Worm (Caenorhabditis elegans) whole organism, L2 larva: ENCODE results near the gene dnj-3.

Source experiments
- C34F6.9 ChIP-seq: fragments of 150-350 bp; optimal IDR thresholded peaks from 2 replicates; lab custom pipeline; 2014; ENCODE audit warnings: missing biosample characterization, missing genetic modification characterization
- F13H6.1 ChIP-seq: sonication (generic microtip); optimal IDR thresholded peaks from 2 replicates; lab custom pipeline; 2016; ENCODE audit warnings: missing genetic modification characterization, missing compliant biosample characterization
- R02D3.7 ChIP-seq: fragments of 150-350 bp; optimal IDR thresholded peaks from 2 replicates; lab custom pipeline; 2014; ENCODE audit warnings: missing biosample characterization, missing genetic modification characterization
- Y55F3AM.14 ChIP-seq: fragments of 200-800 bp; sonication (Bioruptor generic); optimal IDR thresholded peaks from 2 replicates; lab custom pipeline; 2018; ENCODE audit warnings: mild to moderate bottlenecking, missing genetic modification characterization, missing compliant biosample characterization
- alr-1 ChIP-seq: fragments of 150-350 bp; optimal IDR thresholded peaks from 2 replicates; lab custom pipeline; 2014; ENCODE audit warnings: missing biosample characterization, missing genetic modification characterization
- aly-2 ChIP-seq: fragments of 150-350 bp; optimal IDR thresholded peaks from 2 replicates; lab custom pipeline; 2014; ENCODE audit warnings: missing biosample characterization, missing genetic modification characterization
- ama-1 ChIP-seq: fragments of 150-350 bp; optimal IDR thresholded peaks from 2 replicates; lab custom pipeline; 2018; ENCODE audit warnings: inconsistent platforms
- blmp-1 ChIP-seq: sonication (generic microtip); optimal IDR thresholded peaks from 2 replicates; lab custom pipeline; 2017; ENCODE audit warnings: missing genetic modification characterization, mild to moderate bottlenecking, missing compliant biosample characterization, antibody characterized with exemption, moderate library complexity; ENCODE audit not compliant: insufficient read depth
- ceh-16 ChIP-seq: fragments of 150-350 bp; optimal IDR thresholded peaks from 2 replicates; lab custom pipeline; 2014; ENCODE audit warnings: missing biosample characterization, missing genetic modification characterization
- ceh-82 ChIP-seq: fragments of 150-350 bp; optimal IDR thresholded peaks from 2 replicates; lab custom pipeline; 2014; ENCODE audit warnings: missing biosample characterization, missing genetic modification characterization
- crh-2 ChIP-seq: sonication (generic microtip); optimal IDR thresholded peaks from 2 replicates; lab custom pipeline; 2017; ENCODE audit warnings: missing biosample characterization, missing genetic modification characterization
- dmd-4 ChIP-seq: sonication (generic microtip); optimal IDR thresholded peaks from 2 replicates; lab custom pipeline; 2017; ENCODE audit warnings: missing biosample characterization, missing genetic modification characterization
- egl-27 ChIP-seq: sonication (generic microtip); optimal IDR thresholded peaks from 3 replicates; lab custom pipeline; 2017; ENCODE audit warnings: missing biosample characterization, missing genetic modification reagents, missing genetic modification characterization
- elt-1 ChIP-seq: fragments of 150-350 bp; optimal IDR thresholded peaks from 2 replicates; lab custom pipeline; 2014; ENCODE audit warnings: missing biosample characterization, missing genetic modification characterization
- elt-3 ChIP-seq: sonication (generic microtip); optimal IDR thresholded peaks from 2 replicates; lab custom pipeline; 2017; ENCODE audit warnings: missing biosample characterization, missing genetic modification characterization
- fos-1 ChIP-seq: fragments of 150-350 bp; optimal IDR thresholded peaks from 2 replicates; lab custom pipeline; 2014; ENCODE audit warnings: missing biosample characterization, missing genetic modification characterization
- gmeb-1 ChIP-seq: fragments of 150-350 bp; optimal IDR thresholded peaks from 2 replicates; lab custom pipeline; 2014; ENCODE audit warnings: missing biosample characterization, missing genetic modification characterization
- lin-11 ChIP-seq: fragments of 150-350 bp; sonication (generic microtip); optimal IDR thresholded peaks from 2 replicates; lab custom pipeline; 2014; ENCODE audit warnings: missing biosample characterization, missing genetic modification characterization, inconsistent platforms, mixed read lengths
- lin-39 ChIP-seq: fragments of 150-350 bp; optimal IDR thresholded peaks from 2 replicates; lab custom pipeline; 2014; ENCODE audit warnings: missing biosample characterization, missing genetic modification reagents, missing genetic modification characterization
- lsy-2 ChIP-seq, 2 experiments: fragments of 150-350 bp in 1 of 2; sonication (generic microtip) in 1 of 2; optimal IDR thresholded peaks; 2 replicates each; lab custom pipeline; 2014 to 2017; ENCODE audit warnings: missing biosample characterization in 2 of 2, missing genetic modification characterization in 2 of 2
- mbf-1 ChIP-seq: sonication (generic microtip); optimal IDR thresholded peaks from 2 replicates; lab custom pipeline; 2017; ENCODE audit warnings: missing biosample characterization, missing genetic modification characterization
- mdl-1 ChIP-seq, 2 experiments: fragments of 150-350 bp in 1 of 2; sonication (generic microtip) in 1 of 2; optimal IDR thresholded peaks; 2 replicates each; lab custom pipeline; 2017; ENCODE audit warnings: missing biosample characterization in 2 of 2, missing genetic modification characterization in 2 of 2
- nhr-11 ChIP-seq: fragments of 150-350 bp; optimal IDR thresholded peaks from 2 replicates; lab custom pipeline; 2014; ENCODE audit warnings: missing biosample characterization, missing genetic modification characterization
- nhr-12 ChIP-seq: fragments of 150-350 bp; optimal IDR thresholded peaks from 2 replicates; lab custom pipeline; 2014; ENCODE audit warnings: missing biosample characterization, missing genetic modification characterization
- nhr-129 ChIP-seq: fragments of 150-350 bp; optimal IDR thresholded peaks from 2 replicates; lab custom pipeline; 2014; ENCODE audit warnings: missing biosample characterization, missing genetic modification characterization
- nhr-21 ChIP-seq: fragments of 150-350 bp; optimal IDR thresholded peaks from 2 replicates; lab custom pipeline; 2014; ENCODE audit warnings: missing biosample characterization, missing genetic modification characterization
- nhr-23 ChIP-seq: fragments of 150-350 bp; optimal IDR thresholded peaks from 2 replicates; lab custom pipeline; 2014; ENCODE audit warnings: missing biosample characterization, missing genetic modification reagents, missing genetic modification characterization
- nhr-237 ChIP-seq: fragments of 150-350 bp; optimal IDR thresholded peaks from 2 replicates; lab custom pipeline; 2014; ENCODE audit warnings: missing biosample characterization, missing genetic modification characterization
- nhr-25 ChIP-seq: fragments of 150-350 bp; sonication (generic microtip); optimal IDR thresholded peaks from 3 replicates; lab custom pipeline; 2014; ENCODE audit warnings: missing biosample characterization, missing genetic modification characterization
- nhr-6 ChIP-seq: fragments of 150-350 bp; optimal IDR thresholded peaks from 2 replicates; lab custom pipeline; 2014; ENCODE audit warnings: missing biosample characterization, missing genetic modification characterization
- nhr-77 ChIP-seq: fragments of 150-350 bp; optimal IDR thresholded peaks from 2 replicates; lab custom pipeline; 2014; ENCODE audit warnings: missing biosample characterization, missing genetic modification characterization
- sem-4 ChIP-seq: fragments of 150-350 bp; optimal IDR thresholded peaks from 2 replicates; lab custom pipeline; 2014; ENCODE audit warnings: missing biosample characterization, missing genetic modification reagents, missing genetic modification characterization
- skn-1 ChIP-seq: sonication (generic microtip); optimal IDR thresholded peaks from 2 replicates; lab custom pipeline; 2017; ENCODE audit warnings: missing biosample characterization, missing genetic modification characterization
- snpc-4 ChIP-seq: fragments of 150-350 bp; optimal IDR thresholded peaks from 2 replicates; lab custom pipeline; 2014; ENCODE audit warnings: missing biosample characterization, missing genetic modification characterization
- unc-39 ChIP-seq: fragments of 150-350 bp; optimal IDR thresholded peaks from 2 replicates; lab custom pipeline; 2014; ENCODE audit warnings: missing biosample characterization, missing genetic modification characterization
- zag-1 ChIP-seq: fragments of 150-350 bp; optimal IDR thresholded peaks from 2 replicates; lab custom pipeline; 2014; ENCODE audit warnings: missing biosample characterization, missing genetic modification characterization
- ztf-1 ChIP-seq: fragments of 200-800 bp; sonication (Bioruptor generic); conservative IDR thresholded peaks from 2 replicates; pipeline ENCODE4 v1.3.6; 2022; ENCODE audit warnings: missing genetic modification characterization, missing compliant biosample characterization
- ztf-11 ChIP-seq: sonication (generic microtip); optimal IDR thresholded peaks from 2 replicates; lab custom pipeline; 2017; ENCODE audit warnings: missing biosample characterization, missing genetic modification characterization
- ztf-4 ChIP-seq: fragments of 150-350 bp; optimal IDR thresholded peaks from 2 replicates; lab custom pipeline; 2014; ENCODE audit warnings: missing biosample characterization, missing genetic modification characterization

The dnj-3 gene

DNA sequence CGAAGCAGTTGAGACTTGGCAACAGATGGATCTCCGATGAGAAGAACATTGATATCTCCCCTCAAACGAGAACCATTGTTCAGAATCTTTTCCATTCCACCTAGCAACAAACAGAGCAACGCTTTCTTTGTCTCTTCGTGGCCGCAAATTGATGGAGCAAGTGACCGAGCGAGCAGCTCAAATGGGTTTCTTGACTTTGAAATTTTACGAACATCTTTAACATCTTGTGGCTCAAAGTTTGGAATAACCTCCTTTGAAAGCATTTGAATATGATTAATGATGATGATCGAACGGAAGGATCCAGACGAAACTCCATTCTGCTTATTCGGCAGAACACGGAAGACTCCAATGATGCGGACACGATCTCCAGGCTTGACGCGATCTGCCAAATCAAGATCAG, 10.1 kb upstream of the dnj-3 start:
- TF ChIP-seq gmeb-1 (tag; lab: Kevin White, UChicago) (no peak), fos-1 (tag; lab: Kevin White, UChicago) (no peak), nhr-77 (tag; lab: Kevin White, UChicago) (no peak), nhr-12 (tag; lab: Kevin White, UChicago) (no peak), mbf-1 (tag; lab: Kevin White, UChicago) (no peak), elt-3 (tag; lab: Kevin White, UChicago) (no peak), ztf-1 (GFP tag; lab: Robert Waterston, UW) (no peak), F13H6.1 (tag; lab: Kevin White, UChicago) (no peak), snpc-4 (tag; lab: Kevin White, UChicago) (no peak), aly-2 (tag; lab: Kevin White, UChicago) (no peak), skn-1 (tag; lab: Kevin White, UChicago) (no peak), unc-39 (no peak), zag-1 (tag; lab: Kevin White, UChicago) (no peak), blmp-1 (tag; lab: Kevin White, UChicago) (no peak), ztf-4 (no peak), nhr-21 (tag; lab: Kevin White, UChicago) (no peak), crh-2 (no peak), nhr-11 (no peak), elt-1 (no peak), egl-27 (tag; lab: Kevin White, UChicago) (no peak)

DNA sequence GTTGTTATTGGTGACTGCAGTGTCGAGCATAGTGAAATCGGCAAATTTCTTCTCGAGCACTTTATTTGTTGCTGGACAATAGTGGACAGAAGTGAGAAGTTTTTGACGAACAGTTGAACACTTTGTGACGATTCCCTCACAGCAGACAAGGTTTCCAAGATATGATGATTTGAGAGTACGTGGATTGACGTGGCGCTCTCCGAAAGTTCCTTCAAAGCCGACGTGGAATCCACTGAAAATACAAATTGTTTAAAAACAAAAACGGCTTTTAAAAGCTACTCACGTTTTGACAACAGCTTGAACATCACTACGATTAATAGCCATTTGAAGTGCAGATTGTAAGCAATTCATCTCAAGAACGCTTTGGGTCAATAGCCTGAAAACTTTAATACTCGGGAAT, 9.5 kb upstream of the dnj-3 start:
- TF ChIP-seq nhr-11 (no peak), nhr-12 (tag; lab: Kevin White, UChicago) (no peak), nhr-21 (tag; lab: Kevin White, UChicago) (no peak), lin-39 (tag; lab: Kevin White, UChicago) (no peak), dmd-4 (tag; lab: Kevin White, UChicago) (no peak), sem-4 (tag; lab: Kevin White, UChicago) (no peak), gmeb-1 (tag; lab: Kevin White, UChicago) (no peak)

ce11 chrV:15059534-15059933, 8.9 kb upstream of the dnj-3 start, which contains the start of the genes mcm-3 and C25D7.15:
Gene mcm-3 (minus strand): TSS chrV:15059599.
Gene C25D7.15 (plus strand): TSS chrV:15059808.
- TF ChIP-seq R02D3.7 (tag; lab: Kevin White, UChicago) (no peak), fos-1 (tag; lab: Kevin White, UChicago) (no peak), ztf-1 (GFP tag; lab: Robert Waterston, UW) (no peak), egl-27 (tag; lab: Kevin White, UChicago) (no peak), nhr-25 (tag; lab: Kevin White, UChicago) (no peak), elt-3 (tag; lab: Kevin White, UChicago) (no peak), crh-2 (no peak), C34F6.9 (tag; lab: Kevin White, UChicago) (peak; percentile 39), mbf-1 (tag; lab: Kevin White, UChicago) (no peak), nhr-129 (tag; lab: Kevin White, UChicago) (peak; percentile 36), nhr-21 (tag; lab: Kevin White, UChicago) (no peak), unc-39 (no peak), nhr-12 (tag; lab: Kevin White, UChicago) (no peak), gmeb-1 (tag; lab: Kevin White, UChicago) (peak; percentile 75), lin-11 (tag; lab: Kevin White, UChicago) (no peak)

DNA sequence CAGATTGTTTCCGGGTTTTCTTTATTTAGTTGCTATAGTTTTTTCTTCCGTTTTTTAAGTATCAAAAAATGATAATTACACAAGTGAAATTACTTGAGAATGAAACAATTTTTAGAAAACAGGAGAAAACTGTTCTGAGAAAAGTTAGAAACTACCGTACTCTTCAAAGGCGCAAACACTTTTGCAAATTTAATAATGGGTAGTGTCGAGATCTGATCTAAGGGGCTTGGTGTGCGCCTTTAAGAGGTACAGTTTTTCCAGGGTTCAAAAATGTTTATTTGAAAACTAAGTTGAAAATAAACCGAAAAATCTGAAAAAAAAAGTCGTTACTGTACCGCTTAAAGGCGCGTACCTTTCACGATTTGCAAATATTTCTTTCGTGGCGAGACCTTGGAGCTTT, 7.9 kb upstream of the dnj-3 start:
- TF ChIP-seq lsy-2 (tag; optimal IDR thresholded peaks at IDR 0.05; lab: Kevin White, UChicago) = no peak
- no peak for TF ChIP-seq dmd-4 (tag; lab: Kevin White, UChicago)
- no peak for TF ChIP-seq nhr-12 (tag; lab: Kevin White, UChicago)
- no peak for TF ChIP-seq nhr-6 (tag; lab: Kevin White, UChicago)
- TF ChIP-seq ztf-1 (GFP tag; lab: Robert Waterston, UW) = no peak
- TF ChIP-seq mdl-1 (tag; optimal IDR thresholded peaks at IDR 0.05; lab: Kevin White, UChicago) = no peak
- no peak for TF ChIP-seq elt-1
- no peak for TF ChIP-seq lin-11 (tag; lab: Kevin White, UChicago)
- no peak for TF ChIP-seq ama-1 (lab: Kevin White, UChicago)
- no peak for TF ChIP-seq Y55F3AM.14 (GFP tag; lab: Kevin White, UChicago)
- TF ChIP-seq ztf-11 (tag; lab: Kevin White, UChicago) = no peak
- TF ChIP-seq nhr-237 (tag; lab: Kevin White, UChicago) = no peak
- no peak for TF ChIP-seq nhr-23 (tag; lab: Kevin White, UChicago)
- no peak for TF ChIP-seq F13H6.1 (tag; lab: Kevin White, UChicago)
- TF ChIP-seq elt-3 (tag; lab: Kevin White, UChicago) = no peak
- no peak for TF ChIP-seq ceh-82 (tag; lab: Kevin White, UChicago)
- TF ChIP-seq ceh-16 (tag; lab: Kevin White, UChicago) = no peak
- TF ChIP-seq alr-1 (tag; lab: Kevin White, UChicago) = no peak
- TF ChIP-seq, all 48 proteins: peak for 0
